Worm (Caenorhabditis elegans) whole organism, L3 larva: Measurements from ENCODE around the gene ceh-30.

Experiments
- nhr-77 ChIP-seq: fragments of 150-350 bp; optimal IDR thresholded peaks from 2 replicates; lab custom pipeline; 2014; ENCODE audit warnings: missing biosample characterization, missing genetic modification characterization
- tbx-2 ChIP-seq: sonication (generic microtip); optimal IDR thresholded peaks from 2 replicates; lab custom pipeline; 2016; ENCODE audit warnings: mild to moderate bottlenecking, missing genetic modification characterization, missing compliant biosample characterization
- zag-1 ChIP-seq: fragments of 150-350 bp; optimal IDR thresholded peaks from 2 replicates; lab custom pipeline; 2014; ENCODE audit warnings: missing biosample characterization, missing genetic modification characterization

DNA sequence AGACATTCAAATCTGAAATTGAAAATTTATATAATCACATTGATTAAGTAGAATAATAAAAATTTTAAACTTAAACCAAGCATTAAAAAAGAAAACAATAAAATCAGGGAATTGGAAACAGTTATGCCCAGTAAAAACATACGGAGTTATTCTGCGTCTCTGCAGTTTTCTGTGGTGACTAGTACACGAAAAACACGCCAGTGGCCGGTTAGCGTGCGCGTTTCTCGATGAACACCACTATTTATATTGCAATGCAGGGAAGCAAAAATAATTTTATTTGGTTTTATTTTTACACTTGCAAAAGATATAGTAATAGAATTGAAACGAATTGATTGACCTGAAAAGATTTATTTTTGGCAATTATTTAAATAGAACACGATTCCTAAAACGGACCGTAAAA, 36.5 kb downstream of the ceh-30 start, which contains the start of gene sec-3:
- TF ChIP-seq tbx-2 (peak; percentile 72), nhr-77 (peak; percentile 58), zag-1 (no peak)
